Worm (Caenorhabditis elegans) whole organism, L1 larva: Measurements from ENCODE around the gene Y54G2A.26.

Experiments used
- C04F5.9 ChIP-seq: sonication (generic microtip); optimal IDR thresholded peaks from 2 replicates; lab custom pipeline; 2016; ENCODE audit warnings: missing genetic modification characterization, missing compliant biosample characterization
- blmp-1 ChIP-seq: fragments of 150-350 bp; optimal IDR thresholded peaks from 2 replicates; lab custom pipeline; 2014; ENCODE audit warnings: missing biosample characterization, missing genetic modification characterization
- efl-3 ChIP-seq: fragments of 200-800 bp; sonication (Bioruptor generic); optimal IDR thresholded peaks from 2 replicates; lab custom pipeline; 2018; ENCODE audit warnings: mild to moderate bottlenecking, missing genetic modification characterization, missing compliant biosample characterization
- irx-1 ChIP-seq: sonication (generic microtip); optimal IDR thresholded peaks from 2 replicates; lab custom pipeline; 2016; ENCODE audit warnings: missing genetic modification characterization, missing compliant biosample characterization
- nhr-76 ChIP-seq: sonication (generic microtip); optimal IDR thresholded peaks from 2 replicates; lab custom pipeline; 2017; ENCODE audit warnings: missing biosample characterization, missing genetic modification characterization
- tbx-2 ChIP-seq: sonication (generic microtip); optimal IDR thresholded peaks from 2 replicates; lab custom pipeline; 2016; ENCODE audit warnings: missing genetic modification characterization, missing compliant biosample characterization
- zag-1 ChIP-seq: fragments of 150-350 bp; optimal IDR thresholded peaks from 2 replicates; lab custom pipeline; 2014; ENCODE audit warnings: missing biosample characterization, missing genetic modification characterization

DNA sequence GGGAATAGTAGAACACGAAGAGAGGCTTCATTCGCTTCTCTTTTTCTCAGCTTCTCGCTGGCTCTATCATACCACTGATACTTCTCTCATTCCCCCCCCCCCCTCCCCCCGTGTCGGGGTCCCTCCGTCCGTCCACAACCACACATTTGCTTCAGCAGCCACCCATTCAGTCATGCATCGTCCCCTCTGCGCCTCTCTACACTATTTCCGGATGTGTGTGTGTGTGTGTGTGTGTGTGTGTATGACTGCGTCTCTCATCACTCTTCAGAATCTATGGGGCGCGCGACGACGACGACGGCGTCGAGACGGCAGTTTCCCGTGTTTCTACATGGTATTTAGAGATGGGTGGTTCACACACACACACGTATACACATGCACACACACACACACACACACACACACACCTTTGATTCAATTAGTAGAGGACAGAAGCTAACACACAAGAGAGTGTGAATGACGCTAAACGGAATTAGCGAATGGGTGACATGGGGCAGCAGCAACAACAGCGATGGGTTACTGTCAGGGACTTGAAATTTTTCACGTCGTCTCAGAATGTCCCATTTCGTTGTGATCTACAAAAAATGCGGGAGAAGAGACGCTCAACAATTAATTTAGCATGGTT, 1.9 kb downstream of the Y54G2A.26 start:
- TF ChIP-seq blmp-1 (tag; lab: Kevin White, UChicago) (peak; percentile 58), zag-1 (tag; lab: Kevin White, UChicago) (no peak), C04F5.9 (tag; lab: Kevin White, UChicago) (no peak), efl-3 (no peak), irx-1 (tag; lab: Kevin White, UChicago) (peak; percentile 54), nhr-76 (tag; lab: Kevin White, UChicago) (no peak), tbx-2 (tag; lab: Kevin White, UChicago) (peak; percentile 16)
